Worm (Caenorhabditis elegans) whole organism, L4/young adult: ENCODE measurements around the gene F20G2.6.

Source experiments
- dao-5 ChIP-seq: sonication (generic microtip); optimal IDR thresholded peaks from 2 replicates; lab custom pipeline; 2016; ENCODE audit warnings: missing genotype, missing genetic modification characterization, moderate library complexity, missing compliant biosample characterization
- him-1 ChIP-seq: sonication (generic microtip); optimal IDR thresholded peaks from 2 replicates; lab custom pipeline; 2016; ENCODE audit warnings: missing genotype, missing genetic modification reagents, missing genetic modification characterization, missing compliant biosample characterization

DNA sequence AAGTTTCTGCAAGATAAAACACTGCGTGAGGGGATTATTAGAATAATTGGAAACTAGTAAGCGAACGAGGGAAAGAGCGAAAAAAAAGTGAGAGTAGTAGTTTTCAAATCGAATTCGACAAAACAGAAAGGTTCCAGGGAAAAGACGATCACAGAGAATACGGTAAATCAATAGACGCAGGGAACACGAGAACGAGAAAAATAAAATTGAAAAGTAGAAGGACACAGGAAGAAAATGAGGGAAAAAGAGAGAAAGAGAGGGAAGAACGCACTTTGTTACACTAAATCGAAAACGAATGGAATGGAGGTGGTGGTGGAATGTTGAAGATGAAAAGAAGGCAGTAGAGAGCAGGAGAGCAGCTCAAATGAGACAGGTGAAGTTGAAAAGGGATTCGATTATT, 44.4 kb downstream of the F20G2.6 start, which contains the start of gene swan-1:
- no peak for TF ChIP-seq him-1 (tag; lab: Kevin White, UChicago)
- TF ChIP-seq dao-5, result no peak
